Worm (Caenorhabditis elegans) whole organism, young adult: ENCODE data around the gene Y57G11C.22.

Source experiments
- T07F8.4 ChIP-seq: sonication (generic microtip); optimal IDR thresholded peaks from 2 replicates; lab custom pipeline; 2016; ENCODE audit warnings: mild to moderate bottlenecking, missing genetic modification characterization, moderate library complexity, missing compliant biosample characterization
- ama-1 ChIP-seq, 3 experiments: fragments of 150-350 bp in 1 of 3; sonication (generic microtip) in 2 of 3; optimal IDR thresholded peaks; 2 replicates each; lab custom pipeline; 2014 to 2018; ENCODE audit warnings: missing biosample characterization in 2 of 3, missing genetic modification characterization in 2 of 3, missing genetic modification reagents in 2 of 3
- atf-7 ChIP-seq: sonication (generic microtip); optimal IDR thresholded peaks from 2 replicates; lab custom pipeline; 2017; ENCODE audit warnings: mild to moderate bottlenecking, missing genetic modification characterization, missing compliant biosample characterization
- cebp-1 ChIP-seq, 2 experiments: fragments of 200-800 bp in 1 of 2; sonication (Bioruptor generic) in 1 of 2; sonication (generic microtip) in 1 of 2; IDR thresholded peaks in 1 of 2; optimal IDR thresholded peaks in 1 of 2; 2 replicates each; pipeline versions ENCODE4 v1.3.6 to Lab custom; 2017 to 2022; ENCODE audit warnings: missing compliant biosample characterization in 2 of 2, missing genetic modification characterization in 2 of 2, mild to moderate bottlenecking in 1 of 2, missing genetic modification reagents in 1 of 2, moderate library complexity in 1 of 2
- ekl-4 ChIP-seq: fragments of 200-800 bp; sonication (Bioruptor generic); IDR thresholded peaks from 2 replicates; pipeline ENCODE4 v1.3.6; 2022; ENCODE audit warnings: missing genetic modification reagents, missing genetic modification characterization, missing compliant biosample characterization
- ets-4 ChIP-seq: fragments of 200-800 bp; sonication (Bioruptor generic); optimal IDR thresholded peaks from 2 replicates; lab custom pipeline; 2018; ENCODE audit warnings: mild to moderate bottlenecking, missing genetic modification characterization, missing compliant biosample characterization
- lin-54 ChIP-seq: fragments of 200-800 bp; sonication (Bioruptor generic); optimal IDR thresholded peaks from 2 replicates; lab custom pipeline; 2018; ENCODE audit warnings: mild to moderate bottlenecking, missing genetic modification characterization, missing compliant biosample characterization
- lir-1 ChIP-seq: fragments of 200-800 bp; sonication (Bioruptor generic); conservative IDR thresholded peaks from 2 replicates; pipeline ENCODE4 v1.3.6; 2022; ENCODE audit warnings: missing genetic modification reagents, missing genetic modification characterization, missing compliant biosample characterization
- rec-8 ChIP-seq, 2 experiments: sonication (generic microtip); optimal IDR thresholded peaks; 2 replicates each; lab custom pipeline; 2016; ENCODE audit warnings: mild to moderate bottlenecking in 2 of 2, missing genetic modification characterization in 2 of 2, missing genetic modification reagents in 2 of 2, missing genotype in 2 of 2, missing biosample characterization in 1 of 2, missing compliant biosample characterization in 1 of 2, moderate library complexity in 1 of 2
- snpc-4 ChIP-seq, 5 experiments: fragments of 150-350 bp in 1 of 5; sonication (generic microtip) in 4 of 5; optimal IDR thresholded peaks; 2 replicates each; lab custom pipeline; 2014 to 2018; ENCODE audit warnings: missing genetic modification characterization in 5 of 5, missing biosample characterization in 3 of 5, antibody characterized with exemption in 2 of 5, mild to moderate bottlenecking in 2 of 5, missing compliant biosample characterization in 2 of 5, missing genotype in 2 of 5, moderate library complexity in 2 of 5, missing genetic modification reagents in 1 of 5
- ztf-3 ChIP-seq: fragments of 200-800 bp; sonication (Bioruptor generic); optimal IDR thresholded peaks from 2 replicates; lab custom pipeline; 2018; ENCODE audit warnings: mild to moderate bottlenecking, missing genetic modification characterization, missing compliant biosample characterization

ce11 chrIV:14792602-14793232, 44.3 kb upstream of the Y57G11C.22 start, which contains the start of gene gdi-1:
- TF ChIP-seq rec-8 (tag; optimal IDR thresholded peaks at IDR 0.05; lab: Kevin White, UChicago), result no peak
- TF ChIP-seq snpc-4 (GFP tag; optimal IDR thresholded peaks at IDR 0.05; lab: Kevin White, UChicago), result no peak
- TF ChIP-seq snpc-4 (tag; optimal IDR thresholded peaks at IDR 0.05; lab: Kevin White, UChicago), result peak in 1 of 4 experiments; percentile 72
- no peak for TF ChIP-seq cebp-1 (GFP tag; IDR thresholded peaks at IDR 0.05; lab: Robert Waterston, UW)
- TF ChIP-seq cebp-1 (tag; optimal IDR thresholded peaks at IDR 0.05; lab: Kevin White, UChicago), result no peak
- no peak for TF ChIP-seq lir-1 (GFP tag; lab: Robert Waterston, UW)
- no peak for TF ChIP-seq ekl-4 (GFP tag; lab: Robert Waterston, UW)
- no peak for TF ChIP-seq T07F8.4 (tag; lab: Kevin White, UChicago)
- no peak for TF ChIP-seq atf-7
- TF ChIP-seq ets-4 (GFP tag; lab: Kevin White, UChicago), result no peak
- TF ChIP-seq lin-54 (GFP tag; lab: Kevin White, UChicago), result no peak
- no peak for TF ChIP-seq ztf-3 (GFP tag; lab: Kevin White, UChicago)
- no peak for TF ChIP-seq ama-1 (optimal IDR thresholded peaks at IDR 0.05; lab: Kevin White, UChicago)
- no peak for TF ChIP-seq ama-1 (GFP tag; optimal IDR thresholded peaks at IDR 0.05; lab: Kevin White, UChicago)
